Worm (Caenorhabditis elegans): ENCODE results near the gene exos-2.
A peak's percentile ranks its signal among the peaks of the same experiment; 100 is the strongest.

exos-2 gene

DNA sequence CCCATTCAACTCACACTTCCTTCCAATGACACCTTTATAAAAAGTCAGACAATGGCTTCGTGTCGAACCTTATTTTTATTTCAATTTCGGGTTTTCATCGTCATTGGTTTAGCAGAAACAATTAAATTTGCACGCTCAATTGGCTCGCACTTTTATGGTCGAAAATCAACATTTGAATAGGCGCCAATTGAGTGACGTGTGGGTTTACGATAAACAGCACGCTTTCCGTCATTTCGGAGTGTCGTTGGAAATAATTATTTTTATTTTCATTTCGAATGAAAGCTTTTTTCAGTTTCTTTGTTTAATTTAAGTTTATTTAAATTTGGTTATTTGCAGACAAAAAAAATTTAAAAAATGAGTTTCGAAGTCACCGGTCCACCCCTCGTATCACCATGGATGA is at the start of gene exos-2:
Gene exos-2 (plus strand): TSS at position 330 of the 400 bp plus-strand sequence.
- TF ChIP-seq nhr-129 (tag; optimal IDR thresholded peaks at IDR 0.05): peak; percentile 73
- peak; percentile 99 for TF ChIP-seq R02D3.7 (tag; optimal IDR thresholded peaks at IDR 0.05)
- TF ChIP-seq fos-1 (tag; optimal IDR thresholded peaks at IDR 0.05): no peak
- TF ChIP-seq snpc-4 (tag; optimal IDR thresholded peaks at IDR 0.05): peak; percentile 11
- TF ChIP-seq sma-3 (GFP tag; optimal IDR thresholded peaks at IDR 0.05): peak; percentile 29
- peak; percentile 2 for TF ChIP-seq F13H6.1 (tag; optimal IDR thresholded peaks at IDR 0.05)
- no peak for TF ChIP-seq nhr-77 (tag; optimal IDR thresholded peaks at IDR 0.05)
- no peak for TF ChIP-seq nhr-12 (tag; optimal IDR thresholded peaks at IDR 0.05)
- TF ChIP-seq lin-39 (tag; optimal IDR thresholded peaks at IDR 0.05): no peak
- TF ChIP-seq gmeb-1 (tag; optimal IDR thresholded peaks at IDR 0.05): peak; percentile 96
- peak; percentile 69 for TF ChIP-seq sma-9 (GFP tag; optimal IDR thresholded peaks at IDR 0.05)
- no peak for TF ChIP-seq sma-9 (tag; optimal IDR thresholded peaks at IDR 0.05)
- peak; percentile 14 for TF ChIP-seq ZK546.5 (tag; optimal IDR thresholded peaks at IDR 0.05)
- peak; percentile 1 for TF ChIP-seq lin-11 (tag; optimal IDR thresholded peaks at IDR 0.05)
- peak; percentile 39 for TF ChIP-seq nhr-21 (tag; optimal IDR thresholded peaks at IDR 0.05)
- no peak for TF ChIP-seq ceh-16 (tag; optimal IDR thresholded peaks at IDR 0.05)
- TF ChIP-seq nhr-6 (tag; optimal IDR thresholded peaks at IDR 0.05): peak; percentile 37
- peak; percentile 60 for TF ChIP-seq C34F6.9 (tag; optimal IDR thresholded peaks at IDR 0.05)
- TF ChIP-seq unc-39 (tag; optimal IDR thresholded peaks at IDR 0.05): no peak
- peak; percentile 83 for TF ChIP-seq unc-55 (GFP tag; optimal IDR thresholded peaks at IDR 0.05)
- TF ChIP-seq crh-2 (tag; optimal IDR thresholded peaks at IDR 0.05): peak; percentile 61
- no peak for TF ChIP-seq skn-1 (tag; optimal IDR thresholded peaks at IDR 0.05)
- no peak for TF ChIP-seq ceh-82 (tag; optimal IDR thresholded peaks at IDR 0.05)

DNA sequence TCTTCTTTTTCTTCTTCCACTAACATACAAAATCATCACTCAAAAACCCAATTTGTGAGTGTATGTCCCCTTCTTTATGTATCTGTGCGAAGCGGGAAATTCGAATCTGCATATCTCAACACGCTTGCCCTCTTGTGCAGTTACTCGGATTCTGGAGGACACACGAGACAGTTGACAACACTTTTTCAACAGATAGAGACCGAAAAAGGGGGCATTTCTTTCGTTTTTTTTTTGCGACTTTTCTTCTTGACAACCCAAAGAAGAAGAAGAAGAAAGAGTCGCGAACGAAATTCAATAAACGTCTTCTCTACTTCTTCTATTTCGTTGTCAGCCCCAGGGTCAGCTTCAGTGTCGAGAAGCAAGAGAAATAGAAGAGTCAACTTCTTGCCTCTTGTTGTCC is 49.2 kb upstream of the exos-2 start:
- TF ChIP-seq nhr-25 (tag; optimal IDR thresholded peaks at IDR 0.05): no peak
- TF ChIP-seq zag-1 (tag; optimal IDR thresholded peaks at IDR 0.05): peak; percentile 5

DNA sequence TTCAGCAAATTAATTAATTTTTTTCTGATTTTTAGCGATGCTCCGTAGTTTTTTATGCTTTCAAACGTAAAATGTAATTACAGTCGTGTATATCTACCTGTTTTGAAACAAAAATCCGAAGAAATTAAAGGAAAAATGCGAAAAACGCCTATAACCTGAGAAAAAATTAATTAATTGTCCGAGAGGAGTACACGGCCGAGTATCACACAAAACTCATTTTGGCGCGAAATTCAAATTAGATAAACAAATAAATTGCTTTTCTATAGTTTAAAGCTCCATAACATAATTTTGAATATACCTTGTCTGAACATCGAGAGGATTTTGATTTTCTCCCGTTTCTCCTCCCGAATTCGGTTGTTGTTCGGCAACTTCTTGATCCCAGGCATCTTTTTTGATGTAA is 45.8 kb upstream of the exos-2 start:
- TF ChIP-seq R02D3.7 (tag; optimal IDR thresholded peaks at IDR 0.05) (no peak), nhr-11 (tag; optimal IDR thresholded peaks at IDR 0.05) (no peak), nhr-237 (tag; optimal IDR thresholded peaks at IDR 0.05) (no peak), fos-1 (tag; optimal IDR thresholded peaks at IDR 0.05) (no peak), alr-1 (tag; optimal IDR thresholded peaks at IDR 0.05) (no peak), unc-39 (tag; optimal IDR thresholded peaks at IDR 0.05) (no peak), C34F6.9 (tag; optimal IDR thresholded peaks at IDR 0.05) (no peak), blmp-1 (tag; optimal IDR thresholded peaks at IDR 0.05; ENCODE audit: insufficient read depth) (no peak), dmd-4 (tag; optimal IDR thresholded peaks at IDR 0.05) (no peak), lin-39 (tag; optimal IDR thresholded peaks at IDR 0.05) (no peak), peb-1 (tag; optimal IDR thresholded peaks at IDR 0.05) (no peak), sma-9 (GFP tag; optimal IDR thresholded peaks at IDR 0.05) (peak; percentile 7), sma-9 (tag; optimal IDR thresholded peaks at IDR 0.05) (no peak), nhr-6 (tag; optimal IDR thresholded peaks at IDR 0.05) (no peak), sma-3 (GFP tag; optimal IDR thresholded peaks at IDR 0.05) (peak; percentile 37), egl-27 (tag; optimal IDR thresholded peaks at IDR 0.05) (no peak), crh-2 (tag; optimal IDR thresholded peaks at IDR 0.05) (peak; percentile 0), unc-62 (GFP tag; optimal IDR thresholded peaks at IDR 0.05) (no peak), ztf-4 (tag; optimal IDR thresholded peaks at IDR 0.05) (no peak), nhr-10 (tag; optimal IDR thresholded peaks at IDR 0.05) (no peak), elt-3 (tag; optimal IDR thresholded peaks at IDR 0.05) (no peak), skn-1 (tag; optimal IDR thresholded peaks at IDR 0.05) (no peak), ceh-82 (tag; optimal IDR thresholded peaks at IDR 0.05) (no peak), sem-4 (tag; optimal IDR thresholded peaks at IDR 0.05) (no peak), zag-1 (tag; optimal IDR thresholded peaks at IDR 0.05) (no peak), nhr-77 (tag; optimal IDR thresholded peaks at IDR 0.05) (no peak), ceh-16 (tag; optimal IDR thresholded peaks at IDR 0.05) (no peak), elt-1 (tag; optimal IDR thresholded peaks at IDR 0.05) (no peak), ama-1 (optimal IDR thresholded peaks at IDR 0.05) (no peak), ztf-11 (tag; optimal IDR thresholded peaks at IDR 0.05) (no peak), mdl-1 (tag; optimal IDR thresholded peaks at IDR 0.05) (no peak), Y55F3AM.14 (GFP tag; optimal IDR thresholded peaks at IDR 0.05) (no peak), ztf-1 (GFP tag; conservative IDR thresholded peaks at IDR 0.05) (no peak), aly-2 (tag; optimal IDR thresholded peaks at IDR 0.05) (no peak), gmeb-1 (tag; optimal IDR thresholded peaks at IDR 0.05) (peak; percentile 82), lin-11 (tag; optimal IDR thresholded peaks at IDR 0.05) (no peak), lsy-2 (tag; optimal IDR thresholded peaks at IDR 0.05) (peak in 1 of 2 experiments; percentile 48), mab-5 (tag; optimal IDR thresholded peaks at IDR 0.05) (no peak), nhr-12 (tag; optimal IDR thresholded peaks at IDR 0.05) (no peak), lin-13 (GFP tag; optimal IDR thresholded peaks at IDR 0.05) (no peak), ZK546.5 (tag; optimal IDR thresholded peaks at IDR 0.05) (no peak), nhr-25 (tag; optimal IDR thresholded peaks at IDR 0.05) (peak; percentile 43), nhr-23 (tag; optimal IDR thresholded peaks at IDR 0.05) (no peak), nhr-21 (tag; optimal IDR thresholded peaks at IDR 0.05) (no peak), snpc-4 (tag; optimal IDR thresholded peaks at IDR 0.05) (no peak), F13H6.1 (tag; optimal IDR thresholded peaks at IDR 0.05) (no peak)
